Worm (Caenorhabditis elegans) whole organism, L3 larva: ENCODE results near the gene F12A10.8.

Source experiments
- R02D3.7 ChIP-seq: fragments of 150-350 bp; optimal IDR thresholded peaks from 2 replicates; lab custom pipeline; 2014; ENCODE audit warnings: missing biosample characterization, missing genetic modification characterization
- elt-3 ChIP-seq, 3 experiments: fragments of 150-350 bp in 1 of 3; sonication (generic microtip) in 2 of 3; optimal IDR thresholded peaks; 2 replicates in 2 of 3; 4 replicates in 1 of 3; lab custom pipeline; 2014 to 2017; ENCODE audit warnings: missing biosample characterization in 3 of 3, missing genetic modification characterization in 3 of 3
- ztf-4 ChIP-seq: fragments of 150-350 bp; optimal IDR thresholded peaks from 2 replicates; lab custom pipeline; 2014; ENCODE audit warnings: missing biosample characterization, missing genetic modification characterization

ce11 chrII:5496375-5496774 is 4.5 kb downstream of the F12A10.8 start, which contains the start of gene F12A10.1:
- TF ChIP-seq ztf-4 (tag; lab: Kevin White, UChicago) = no peak
- no peak for TF ChIP-seq R02D3.7 (tag; lab: Kevin White, UChicago)
- no peak for TF ChIP-seq elt-3 (tag; optimal IDR thresholded peaks at IDR 0.05; lab: Kevin White, UChicago)
